Worm (Caenorhabditis elegans) whole organism, L4 larva: ENCODE measurements around the gene F25E5.9.
A peak's percentile ranks its signal among the peaks of the same experiment; 100 is the strongest.

Source experiments
- D1046.2 ChIP-seq: fragments of 200-800 bp; sonication (Bioruptor generic); IDR thresholded peaks from 2 replicates; pipeline ENCODE4 v1.3.6; 2022; ENCODE audit warnings: missing genetic modification characterization, missing compliant biosample characterization
- F49E8.2 ChIP-seq: sonication (generic microtip); optimal IDR thresholded peaks from 2 replicates; lab custom pipeline; 2016; ENCODE audit warnings: missing compliant biosample characterization, mild to moderate bottlenecking, missing genetic modification characterization, borderline replicate concordance
- R02D3.7 ChIP-seq: fragments of 150-350 bp; sonication (generic microtip); optimal IDR thresholded peaks from 3 replicates; lab custom pipeline; 2014; ENCODE audit warnings: missing biosample characterization, missing genetic modification characterization
- T20F7.1 ChIP-seq: fragments of 200-800 bp; sonication (Bioruptor generic); optimal IDR thresholded peaks from 2 replicates; lab custom pipeline; 2018; ENCODE audit warnings: mild to moderate bottlenecking, missing genetic modification characterization, missing compliant biosample characterization
- Y48G9A.11 ChIP-seq: fragments of 200-800 bp; sonication (Bioruptor generic); IDR thresholded peaks from 2 replicates; pipeline ENCODE4 v1.3.6; 2022; ENCODE audit warnings: missing genetic modification reagents, missing genetic modification characterization, missing compliant biosample characterization
- Y5F2A.4 ChIP-seq: fragments of 200-800 bp; sonication (Bioruptor generic); optimal IDR thresholded peaks from 2 replicates; lab custom pipeline; 2018; ENCODE audit warnings: mild to moderate bottlenecking, missing genetic modification characterization, missing compliant biosample characterization
- ZK337.2 ChIP-seq: fragments of 200-800 bp; sonication (Bioruptor generic); IDR thresholded peaks from 2 replicates; pipeline ENCODE4 v1.3.6; 2022; ENCODE audit warnings: missing genetic modification reagents, missing genetic modification characterization, missing compliant biosample characterization
- aha-1 ChIP-seq: fragments of 150-350 bp; peaks from one replicate; lab custom pipeline; 2014; ENCODE audit warnings: missing biosample characterization, missing genetic modification characterization
- aly-2 ChIP-seq: sonication (generic microtip); optimal IDR thresholded peaks from 2 replicates; lab custom pipeline; 2018; ENCODE audit warnings: missing biosample characterization, missing genetic modification characterization
- ama-1 ChIP-seq: fragments of 150-350 bp; optimal IDR thresholded peaks from 2 replicates; lab custom pipeline; 2014; ENCODE audit warnings: inconsistent platforms, mixed read lengths
- attf-4 ChIP-seq: sonication (generic microtip); optimal IDR thresholded peaks from 3 replicates; lab custom pipeline; 2017; ENCODE audit warnings: missing biosample characterization, missing genetic modification characterization
- ceh-32 ChIP-seq: sonication (generic microtip); optimal IDR thresholded peaks from 2 replicates; lab custom pipeline; 2016; ENCODE audit warnings: mild to moderate bottlenecking, missing genetic modification characterization, missing compliant biosample characterization; ENCODE audit not compliant: poor library complexity
- ceh-82 ChIP-seq: sonication (generic microtip); optimal IDR thresholded peaks from 2 replicates; lab custom pipeline; 2017; ENCODE audit warnings: missing biosample characterization, missing genetic modification characterization
- cey-2 ChIP-seq: sonication (generic microtip); optimal IDR thresholded peaks from 3 replicates; lab custom pipeline; 2017; ENCODE audit warnings: missing genetic modification characterization, mild to moderate bottlenecking, missing compliant biosample characterization, antibody characterized with exemption, borderline replicate concordance; ENCODE audit not compliant: insufficient read depth
- daf-12 ChIP-seq: fragments of 150-350 bp; optimal IDR thresholded peaks from 2 replicates; lab custom pipeline; 2014; ENCODE audit warnings: missing biosample characterization, missing genetic modification reagents, missing genetic modification characterization
- dmd-6 ChIP-seq: fragments of 200-800 bp; sonication (Bioruptor generic); IDR thresholded peaks from 2 replicates; pipeline ENCODE4 v1.3.6; 2022; ENCODE audit warnings: missing genetic modification reagents, missing genetic modification characterization, missing compliant biosample characterization
- dmd-8 ChIP-seq: fragments of 200-800 bp; sonication (Bioruptor generic); IDR thresholded peaks from 2 replicates; pipeline ENCODE4 v1.3.6; 2022; ENCODE audit warnings: missing genetic modification characterization, missing compliant biosample characterization
- dmd-9 ChIP-seq: fragments of 200-800 bp; sonication (Bioruptor generic); IDR thresholded peaks from 2 replicates; pipeline ENCODE4 v1.3.6; 2022; ENCODE audit warnings: missing genetic modification reagents, missing genetic modification characterization, missing compliant biosample characterization
- egl-27 ChIP-seq: sonication (generic microtip); optimal IDR thresholded peaks from 3 replicates; lab custom pipeline; 2017; ENCODE audit warnings: missing biosample characterization, missing genetic modification reagents, missing genetic modification characterization
- egl-43 ChIP-seq: fragments of 200-800 bp; sonication (Bioruptor generic); IDR thresholded peaks from 2 replicates; pipeline ENCODE4 v1.3.6; 2022; ENCODE audit warnings: missing genetic modification reagents, missing genetic modification characterization, missing compliant biosample characterization
- gei-8 ChIP-seq: fragments of 200-800 bp; sonication (Bioruptor generic); optimal IDR thresholded peaks from 2 replicates; lab custom pipeline; 2018; ENCODE audit warnings: mild to moderate bottlenecking, missing genetic modification characterization, missing compliant biosample characterization
- hlh-30 ChIP-seq: sonication (generic microtip); optimal IDR thresholded peaks from 2 replicates; lab custom pipeline; 2017; ENCODE audit warnings: antibody characterized with exemption, mild to moderate bottlenecking, missing genetic modification characterization, missing compliant biosample characterization; ENCODE audit not compliant: insufficient read depth
- hmg-1.1 ChIP-seq: fragments of 200-800 bp; sonication (Bioruptor generic); IDR thresholded peaks from 2 replicates; pipeline ENCODE4 v1.3.6; 2022; ENCODE audit warnings: missing genetic modification reagents, missing genetic modification characterization, missing compliant biosample characterization
- jun-1 ChIP-seq: fragments of 150-350 bp; optimal IDR thresholded peaks from 2 replicates; lab custom pipeline; 2014; ENCODE audit warnings: missing biosample characterization, missing genetic modification reagents, missing genetic modification characterization
- lin-15B ChIP-seq: fragments of 150-350 bp; sonication (generic microtip); optimal IDR thresholded peaks from 3 replicates; lab custom pipeline; 2014; ENCODE audit warnings: missing biosample characterization, missing genetic modification characterization
- lin-29 ChIP-seq: fragments of 200-800 bp; sonication (Bioruptor generic); IDR thresholded peaks from 2 replicates; pipeline ENCODE4 v1.3.6; 2022; ENCODE audit warnings: missing genetic modification reagents, missing genetic modification characterization, missing compliant biosample characterization
- lin-39 ChIP-seq: fragments of 150-350 bp; optimal IDR thresholded peaks from 2 replicates; lab custom pipeline; 2014; ENCODE audit warnings: missing biosample characterization, missing genetic modification reagents, missing genetic modification characterization
- lir-3 ChIP-seq: sonication (generic microtip); optimal IDR thresholded peaks from 2 replicates; lab custom pipeline; 2016; ENCODE audit warnings: mild to moderate bottlenecking, missing genetic modification characterization, missing compliant biosample characterization
- lsy-2 ChIP-seq, 2 experiments: fragments of 150-350 bp in 1 of 2; sonication (generic microtip) in 1 of 2; optimal IDR thresholded peaks; 2 replicates each; lab custom pipeline; 2014 to 2017; ENCODE audit warnings: missing biosample characterization in 2 of 2, missing genetic modification characterization in 2 of 2
- madf-9 ChIP-seq: fragments of 200-800 bp; sonication (Bioruptor generic); conservative IDR thresholded peaks from 2 replicates; pipeline ENCODE4 v1.3.6; 2022; ENCODE audit warnings: missing genetic modification reagents, missing genetic modification characterization, missing compliant biosample characterization
- mdl-1 ChIP-seq, 2 experiments: fragments of 150-350 bp in 1 of 2; sonication (generic microtip) in 1 of 2; optimal IDR thresholded peaks; 2 replicates each; lab custom pipeline; 2014 to 2017; ENCODE audit warnings: missing biosample characterization in 2 of 2, missing genetic modification characterization in 2 of 2
- mdt-29 ChIP-seq: fragments of 200-800 bp; sonication (Bioruptor generic); IDR thresholded peaks from 2 replicates; pipeline ENCODE4 v1.3.6; 2022; ENCODE audit warnings: missing genetic modification reagents, missing genetic modification characterization, missing compliant biosample characterization
- mep-1 ChIP-seq: fragments of 150-350 bp; sonication (generic microtip); optimal IDR thresholded peaks from 3 replicates; lab custom pipeline; 2014; ENCODE audit warnings: missing biosample characterization, missing genetic modification characterization
- nhr-10 ChIP-seq: fragments of 150-350 bp; optimal IDR thresholded peaks from 2 replicates; lab custom pipeline; 2014; ENCODE audit warnings: missing biosample characterization, missing genetic modification characterization
- nhr-102 ChIP-seq: sonication (generic microtip); optimal IDR thresholded peaks from 2 replicates; lab custom pipeline; 2016; ENCODE audit warnings: mild to moderate bottlenecking, missing genetic modification characterization, moderate library complexity, missing compliant biosample characterization
- nhr-237 ChIP-seq: sonication (generic microtip); optimal IDR thresholded peaks from 2 replicates; lab custom pipeline; 2017; ENCODE audit warnings: missing biosample characterization, missing genetic modification characterization
- nhr-28 ChIP-seq: fragments of 150-350 bp; optimal IDR thresholded peaks from 2 replicates; lab custom pipeline; 2014; ENCODE audit warnings: missing biosample characterization, missing genetic modification characterization
- nhr-77 ChIP-seq: fragments of 150-350 bp; optimal IDR thresholded peaks from 2 replicates; lab custom pipeline; 2014; ENCODE audit warnings: missing biosample characterization, missing genetic modification characterization
- pha-4 ChIP-seq, 2 experiments: fragments of 150-350 bp in 1 of 2; fragments of 200-800 bp in 1 of 2; sonication (Bioruptor generic) in 1 of 2; IDR thresholded peaks in 1 of 2; optimal IDR thresholded peaks in 1 of 2; 2 replicates each; pipeline versions ENCODE4 v1.3.6 to Lab custom; 2014 to 2022; ENCODE audit warnings: missing genetic modification characterization in 2 of 2, missing genetic modification reagents in 2 of 2, missing biosample characterization in 1 of 2, missing compliant biosample characterization in 1 of 2
- pqm-1 ChIP-seq: sonication (generic microtip); optimal IDR thresholded peaks from 2 replicates; lab custom pipeline; 2017; ENCODE audit warnings: missing biosample characterization, missing genetic modification characterization
- saeg-2 ChIP-seq: fragments of 200-800 bp; sonication (Bioruptor generic); IDR thresholded peaks from 2 replicates; pipeline ENCODE4 v1.3.6; 2022; ENCODE audit warnings: missing genetic modification reagents, missing genetic modification characterization, missing compliant biosample characterization
- sdz-12 ChIP-seq: fragments of 200-800 bp; sonication (Bioruptor generic); optimal IDR thresholded peaks from 2 replicates; lab custom pipeline; 2018; ENCODE audit warnings: mild to moderate bottlenecking, missing genetic modification characterization, missing compliant biosample characterization
- set-16 ChIP-seq: fragments of 200-800 bp; sonication (Bioruptor generic); IDR thresholded peaks from 2 replicates; pipeline ENCODE4 v1.3.6; 2022; ENCODE audit warnings: missing genetic modification reagents, missing genetic modification characterization, missing compliant biosample characterization
- tag-97 ChIP-seq: fragments of 200-800 bp; sonication (Bioruptor generic); IDR thresholded peaks from 2 replicates; pipeline ENCODE4 v1.3.6; 2022; ENCODE audit warnings: missing genetic modification characterization, missing compliant biosample characterization
- vab-7 ChIP-seq: fragments of 200-800 bp; sonication (Bioruptor generic); IDR thresholded peaks from 2 replicates; pipeline ENCODE4 v1.3.6; 2022; ENCODE audit warnings: missing genetic modification reagents, missing genetic modification characterization, missing compliant biosample characterization
- zag-1 ChIP-seq: fragments of 150-350 bp; optimal IDR thresholded peaks from 2 replicates; lab custom pipeline; 2014; ENCODE audit warnings: missing biosample characterization, missing genetic modification characterization
- zfp-2 ChIP-seq: sonication (generic microtip); optimal IDR thresholded peaks from 2 replicates; lab custom pipeline; 2016; ENCODE audit warnings: mild to moderate bottlenecking, missing genetic modification characterization, missing compliant biosample characterization
- zip-2 ChIP-seq: fragments of 150-350 bp; optimal IDR thresholded peaks from 2 replicates; lab custom pipeline; 2014; ENCODE audit warnings: missing biosample characterization, missing genetic modification characterization
- ztf-11 ChIP-seq: fragments of 150-350 bp; optimal IDR thresholded peaks from 2 replicates; lab custom pipeline; 2014; ENCODE audit warnings: missing biosample characterization, missing genetic modification characterization

F25E5.9 gene

DNA sequence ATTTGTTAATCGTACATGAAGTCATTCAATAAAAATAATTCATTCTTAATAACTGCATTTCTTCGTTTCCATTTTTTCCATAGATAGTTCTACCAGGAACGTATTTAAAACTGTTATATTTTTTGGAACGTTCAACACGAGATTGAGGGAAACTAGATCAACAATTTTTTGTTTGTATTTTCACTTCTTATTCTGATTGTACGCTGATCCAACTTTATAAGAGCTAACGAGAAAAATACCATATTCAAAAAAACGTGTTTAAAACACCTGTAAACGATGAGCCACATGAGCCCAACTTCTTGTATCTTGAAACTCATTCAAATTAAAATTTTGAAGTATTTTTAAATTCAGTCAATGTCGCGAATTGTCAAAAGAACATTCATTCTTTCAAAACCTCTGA, 21.1 kb downstream of the F25E5.9 start:
- TF ChIP-seq T20F7.1 (GFP tag; lab: Kevin White, UChicago) = peak; percentile 14
- TF ChIP-seq aha-1 (tag; lab: Kevin White, UChicago) = peak; percentile 89
- TF ChIP-seq gei-8 (GFP tag; lab: Kevin White, UChicago) = no peak
- TF ChIP-seq nhr-102 = peak; percentile 5

DNA sequence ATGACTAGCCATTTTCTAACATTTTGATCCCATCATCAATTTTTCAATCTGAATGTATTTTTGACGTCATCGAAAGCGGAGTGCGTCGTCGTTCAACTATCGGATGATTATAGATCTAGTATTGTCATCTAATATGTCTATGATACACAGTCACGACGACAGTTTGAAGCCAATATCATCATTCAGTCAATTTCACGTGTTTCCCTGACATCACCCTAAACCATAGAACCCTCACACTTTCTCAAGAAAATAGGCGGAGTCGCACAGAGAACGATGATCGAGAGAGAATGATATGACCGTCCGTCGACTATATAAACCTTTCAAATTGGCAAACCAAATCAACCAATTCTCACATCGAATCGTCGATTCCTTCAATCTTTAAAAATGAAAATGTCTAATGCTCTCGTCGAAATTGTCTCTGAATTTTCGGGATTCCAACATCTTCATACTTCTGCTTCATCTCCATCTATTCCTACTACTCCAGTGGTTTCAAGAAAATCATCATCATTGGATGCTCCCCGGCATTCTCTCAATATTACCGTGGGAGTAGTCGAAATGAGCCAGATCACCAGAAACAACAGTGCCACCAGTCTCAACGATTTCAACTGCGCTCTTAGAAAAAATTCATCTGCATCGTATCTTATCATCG, 21.8 kb downstream of the F25E5.9 start, which contains the start of gene F18E3.13:
F18E3.13 (plus strand) TSS at position 385 of the 649 bp plus-strand sequence.
- TF ChIP-seq lin-29 (GFP tag; lab: Robert Waterston, UW) (no peak), pqm-1 (tag; lab: Kevin White, UChicago) (no peak), dmd-8 (GFP tag; lab: Robert Waterston, UW) (no peak), ZK337.2 (GFP tag; lab: Robert Waterston, UW) (no peak), aly-2 (tag; lab: Kevin White, UChicago) (no peak), jun-1 (tag; lab: Kevin White, UChicago) (no peak), sdz-12 (GFP tag; lab: Kevin White, UChicago) (no peak), zfp-2 (tag; lab: Kevin White, UChicago) (no peak), nhr-237 (tag; lab: Kevin White, UChicago) (no peak), F49E8.2 (tag; lab: Kevin White, UChicago) (no peak), aha-1 (tag; lab: Kevin White, UChicago) (peak; percentile 67), ztf-11 (no peak), egl-43 (GFP tag; lab: Robert Waterston, UW) (no peak), nhr-77 (tag; lab: Kevin White, UChicago) (no peak), zip-2 (tag; lab: Kevin White, UChicago) (no peak), dmd-9 (no peak), D1046.2 (GFP tag; lab: Robert Waterston, UW) (no peak), hlh-30 (peak; percentile 77), lin-39 (no peak), saeg-2 (GFP tag; lab: Robert Waterston, UW) (no peak), tag-97 (no peak), zag-1 (tag; lab: Kevin White, UChicago) (no peak), vab-7 (GFP tag; lab: Robert Waterston, UW) (no peak), lir-3 (tag; lab: Kevin White, UChicago) (no peak), ceh-82 (tag; lab: Kevin White, UChicago) (no peak), hmg-1.1 (no peak), cey-2 (tag; lab: Kevin White, UChicago) (peak; percentile 50), lsy-2 (tag; optimal IDR thresholded peaks at IDR 0.05; lab: Kevin White, UChicago) (peak in 1 of 2 experiments; percentile 57), daf-12 (no peak), nhr-28 (tag; lab: Kevin White, UChicago) (peak; percentile 84), egl-27 (tag; lab: Kevin White, UChicago) (no peak), set-16 (GFP tag; lab: Robert Waterston, UW) (no peak), Y5F2A.4 (GFP tag; lab: Kevin White, UChicago) (no peak), madf-9 (GFP tag; lab: Robert Waterston, UW) (peak; percentile 24; the same call in 1 of the 2 replicates), attf-4 (tag; lab: Kevin White, UChicago) (no peak), mdl-1 (tag; optimal IDR thresholded peaks at IDR 0.05; lab: Kevin White, UChicago) (peak; percentile 56 to 88), lin-15B (tag; lab: Kevin White, UChicago) (no peak), R02D3.7 (tag; lab: Kevin White, UChicago) (no peak), ceh-32 (no peak), dmd-6 (GFP tag; lab: Robert Waterston, UW) (peak; percentile 64), Y48G9A.11 (GFP tag; lab: Robert Waterston, UW) (no peak), nhr-10 (tag; lab: Kevin White, UChicago) (no peak), ama-1 (lab: Kevin White, UChicago) (peak; percentile 93), mdt-29 (no peak), pha-4 (GFP tag; IDR thresholded peaks at IDR 0.05; lab: Robert Waterston, UW) (no peak), pha-4 (tag; optimal IDR thresholded peaks at IDR 0.05; lab: Kevin White, UChicago) (no peak), mep-1 (tag; lab: Kevin White, UChicago) (peak; percentile 54)
